Worm (Caenorhabditis elegans) whole organism, young adult: Measurements from ENCODE around the gene abi-1.

Experiments used
- Y79H2A.3 ChIP-seq: fragments of 200-800 bp; sonication (Bioruptor generic); conservative IDR thresholded peaks from 2 replicates; pipeline ENCODE4 v1.3.6; 2022; ENCODE audit warnings: missing genetic modification reagents, missing genetic modification characterization, missing compliant biosample characterization
- aptf-3 ChIP-seq: fragments of 200-800 bp; sonication (Bioruptor generic); IDR thresholded peaks from 2 replicates; pipeline ENCODE4 v1.3.6; 2022; ENCODE audit warnings: missing genetic modification characterization, missing compliant biosample characterization
- dox-1 ChIP-seq: fragments of 200-800 bp; sonication (Bioruptor generic); IDR thresholded peaks from 2 replicates; pipeline ENCODE4 v1.3.6; 2022; ENCODE audit warnings: missing genetic modification reagents, missing genetic modification characterization, missing compliant biosample characterization
- him-1 ChIP-seq: sonication (generic microtip); optimal IDR thresholded peaks from 2 replicates; lab custom pipeline; 2016; ENCODE audit warnings: missing genotype, missing genetic modification reagents, missing genetic modification characterization, missing compliant biosample characterization
- repo-1 ChIP-seq: sonication (generic microtip); optimal IDR thresholded peaks from 2 replicates; lab custom pipeline; 2017; ENCODE audit warnings: mild to moderate bottlenecking, missing genetic modification characterization, missing compliant biosample characterization

DNA sequence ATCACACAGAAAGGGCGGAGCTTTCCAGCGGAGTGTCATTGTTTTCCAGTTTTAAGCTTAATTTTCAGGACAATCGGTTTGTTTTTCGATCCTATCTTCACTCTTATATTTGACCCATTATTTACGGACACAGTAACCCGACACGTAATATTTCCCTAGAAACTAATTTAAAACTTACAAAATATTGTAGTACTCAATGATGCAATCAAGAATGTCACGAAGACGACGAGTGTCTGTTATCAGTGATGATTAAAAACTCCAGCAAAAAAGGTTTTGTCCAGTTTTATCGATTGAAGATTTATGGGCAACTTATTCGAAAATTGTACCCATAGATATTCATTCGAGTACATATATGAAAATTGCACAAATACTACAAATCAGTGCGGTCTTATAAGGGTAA lies 40.4 kb upstream of the abi-1 start, which contains the start of gene B0244.17:
- TF ChIP-seq aptf-3 (GFP tag; lab: Robert Waterston, UW), result no peak
- no peak for TF ChIP-seq repo-1 (tag; lab: Kevin White, UChicago)
- no peak for TF ChIP-seq Y79H2A.3 (GFP tag; lab: Robert Waterston, UW)
- TF ChIP-seq dox-1, result no peak
- TF ChIP-seq him-1 (tag; lab: Kevin White, UChicago), result no peak
